Worm (Caenorhabditis elegans) whole organism, L4 larva: Measurements from ENCODE around the gene ugt-60.

Source experiments
- D1046.2 ChIP-seq: fragments of 200-800 bp; sonication (Bioruptor generic); IDR thresholded peaks from 2 replicates; pipeline ENCODE4 v1.3.6; 2022; ENCODE audit warnings: missing genetic modification characterization, missing compliant biosample characterization
- T26A8.4 ChIP-seq: fragments of 200-800 bp; sonication (Bioruptor generic); IDR thresholded peaks from 2 replicates; pipeline ENCODE4 v1.3.6; 2022; ENCODE audit warnings: missing genetic modification characterization, missing compliant biosample characterization
- Y105C5A.15 ChIP-seq: fragments of 200-800 bp; sonication (Bioruptor generic); IDR thresholded peaks from 2 replicates; pipeline ENCODE4 v1.3.6; 2022; ENCODE audit warnings: missing genetic modification characterization, missing compliant biosample characterization
- Y5F2A.4 ChIP-seq: fragments of 200-800 bp; sonication (Bioruptor generic); optimal IDR thresholded peaks from 2 replicates; lab custom pipeline; 2018; ENCODE audit warnings: mild to moderate bottlenecking, missing genetic modification characterization, missing compliant biosample characterization
- Y75B8A.6 ChIP-seq: fragments of 200-800 bp; sonication (Bioruptor generic); IDR thresholded peaks from 2 replicates; pipeline ENCODE4 v1.3.6; 2022; ENCODE audit warnings: missing genetic modification reagents, missing genetic modification characterization, missing compliant biosample characterization
- aha-1 ChIP-seq: fragments of 150-350 bp; peaks from one replicate; lab custom pipeline; 2014; ENCODE audit warnings: missing biosample characterization, missing genetic modification characterization
- aly-2 ChIP-seq: sonication (generic microtip); optimal IDR thresholded peaks from 2 replicates; lab custom pipeline; 2018; ENCODE audit warnings: missing biosample characterization, missing genetic modification characterization
- ceh-32 ChIP-seq: sonication (generic microtip); optimal IDR thresholded peaks from 2 replicates; lab custom pipeline; 2016; ENCODE audit warnings: mild to moderate bottlenecking, missing genetic modification characterization, missing compliant biosample characterization; ENCODE audit not compliant: poor library complexity
- ceh-44 ChIP-seq: fragments of 200-800 bp; sonication (Bioruptor generic); IDR thresholded peaks from 2 replicates; pipeline ENCODE4 v1.3.6; 2022; ENCODE audit warnings: missing genetic modification reagents, missing genetic modification characterization, missing compliant biosample characterization
- cey-2 ChIP-seq: sonication (generic microtip); optimal IDR thresholded peaks from 3 replicates; lab custom pipeline; 2017; ENCODE audit warnings: missing genetic modification characterization, mild to moderate bottlenecking, missing compliant biosample characterization, antibody characterized with exemption, borderline replicate concordance; ENCODE audit not compliant: insufficient read depth
- dmd-6 ChIP-seq: fragments of 200-800 bp; sonication (Bioruptor generic); IDR thresholded peaks from 2 replicates; pipeline ENCODE4 v1.3.6; 2022; ENCODE audit warnings: missing genetic modification reagents, missing genetic modification characterization, missing compliant biosample characterization
- dmd-8 ChIP-seq: fragments of 200-800 bp; sonication (Bioruptor generic); IDR thresholded peaks from 2 replicates; pipeline ENCODE4 v1.3.6; 2022; ENCODE audit warnings: missing genetic modification characterization, missing compliant biosample characterization
- dmd-9 ChIP-seq: fragments of 200-800 bp; sonication (Bioruptor generic); IDR thresholded peaks from 2 replicates; pipeline ENCODE4 v1.3.6; 2022; ENCODE audit warnings: missing genetic modification reagents, missing genetic modification characterization, missing compliant biosample characterization
- egl-27 ChIP-seq: sonication (generic microtip); optimal IDR thresholded peaks from 3 replicates; lab custom pipeline; 2017; ENCODE audit warnings: missing biosample characterization, missing genetic modification reagents, missing genetic modification characterization
- fkh-10 ChIP-seq: fragments of 150-350 bp; optimal IDR thresholded peaks from 2 replicates; lab custom pipeline; 2014; ENCODE audit warnings: missing biosample characterization, missing genetic modification reagents, missing genetic modification characterization
- fos-1 ChIP-seq: fragments of 150-350 bp; optimal IDR thresholded peaks from 2 replicates; lab custom pipeline; 2014; ENCODE audit warnings: missing biosample characterization, missing genetic modification characterization
- hif-1 ChIP-seq, 2 experiments: sonication (generic microtip); optimal IDR thresholded peaks; 2 replicates each; lab custom pipeline; 2016 to 2017; ENCODE audit warnings: missing compliant biosample characterization in 2 of 2, missing genetic modification characterization in 2 of 2, missing genetic modification reagents in 2 of 2, missing genotype in 2 of 2, mild to moderate bottlenecking in 1 of 2
- hlh-11 ChIP-seq: fragments of 200-800 bp; sonication (Bioruptor generic); optimal IDR thresholded peaks from 2 replicates; lab custom pipeline; 2018; ENCODE audit warnings: mild to moderate bottlenecking, missing genetic modification characterization, missing compliant biosample characterization
- hlh-30 ChIP-seq: sonication (generic microtip); optimal IDR thresholded peaks from 2 replicates; lab custom pipeline; 2017; ENCODE audit warnings: antibody characterized with exemption, mild to moderate bottlenecking, missing genetic modification characterization, missing compliant biosample characterization; ENCODE audit not compliant: insufficient read depth
- lim-7 ChIP-seq: fragments of 200-800 bp; sonication (Bioruptor generic); IDR thresholded peaks from 2 replicates; pipeline ENCODE4 v1.3.6; 2022; ENCODE audit warnings: missing genetic modification characterization, missing compliant biosample characterization
- lin-38 ChIP-seq: fragments of 200-800 bp; sonication (Bioruptor generic); IDR thresholded peaks from 2 replicates; pipeline ENCODE4 v1.3.6; 2022; ENCODE audit warnings: missing genetic modification reagents, missing genetic modification characterization, missing compliant biosample characterization
- lin-39 ChIP-seq: fragments of 150-350 bp; optimal IDR thresholded peaks from 2 replicates; lab custom pipeline; 2014; ENCODE audit warnings: missing biosample characterization, missing genetic modification reagents, missing genetic modification characterization
- lir-3 ChIP-seq: sonication (generic microtip); optimal IDR thresholded peaks from 2 replicates; lab custom pipeline; 2016; ENCODE audit warnings: mild to moderate bottlenecking, missing genetic modification characterization, missing compliant biosample characterization
- madf-5 ChIP-seq, 2 experiments: fragments of 200-800 bp; sonication (Bioruptor generic); IDR thresholded peaks; 2 replicates each; pipeline ENCODE4 v1.3.6; 2022; ENCODE audit warnings: missing compliant biosample characterization in 2 of 2, missing genetic modification characterization in 2 of 2
- madf-9 ChIP-seq: fragments of 200-800 bp; sonication (Bioruptor generic); conservative IDR thresholded peaks from 2 replicates; pipeline ENCODE4 v1.3.6; 2022; ENCODE audit warnings: missing genetic modification reagents, missing genetic modification characterization, missing compliant biosample characterization
- mdl-1 ChIP-seq, 2 experiments: fragments of 150-350 bp in 1 of 2; sonication (generic microtip) in 1 of 2; optimal IDR thresholded peaks; 2 replicates each; lab custom pipeline; 2014 to 2017; ENCODE audit warnings: missing biosample characterization in 2 of 2, missing genetic modification characterization in 2 of 2
- mdt-29 ChIP-seq: fragments of 200-800 bp; sonication (Bioruptor generic); IDR thresholded peaks from 2 replicates; pipeline ENCODE4 v1.3.6; 2022; ENCODE audit warnings: missing genetic modification reagents, missing genetic modification characterization, missing compliant biosample characterization
- mep-1 ChIP-seq: fragments of 150-350 bp; sonication (generic microtip); optimal IDR thresholded peaks from 3 replicates; lab custom pipeline; 2014; ENCODE audit warnings: missing biosample characterization, missing genetic modification characterization
- mes-2 ChIP-seq: sonication (generic microtip); optimal IDR thresholded peaks from 2 replicates; lab custom pipeline; 2016; ENCODE audit warnings: missing genotype, mild to moderate bottlenecking, missing genetic modification characterization, missing compliant biosample characterization; ENCODE audit not compliant: poor library complexity, severe bottlenecking
- mxl-2 ChIP-seq: fragments of 200-800 bp; sonication (Bioruptor generic); conservative IDR thresholded peaks from 2 replicates; pipeline ENCODE4 v1.3.6; 2022; ENCODE audit warnings: missing genetic modification reagents, missing genetic modification characterization, missing compliant biosample characterization
- mxl-3 ChIP-seq: fragments of 200-800 bp; sonication (Bioruptor generic); optimal IDR thresholded peaks from 2 replicates; lab custom pipeline; 2018; ENCODE audit warnings: mild to moderate bottlenecking, missing genetic modification characterization, missing compliant biosample characterization
- nhr-10 ChIP-seq: fragments of 150-350 bp; optimal IDR thresholded peaks from 2 replicates; lab custom pipeline; 2014; ENCODE audit warnings: missing biosample characterization, missing genetic modification characterization
- nhr-102 ChIP-seq: sonication (generic microtip); optimal IDR thresholded peaks from 2 replicates; lab custom pipeline; 2016; ENCODE audit warnings: mild to moderate bottlenecking, missing genetic modification characterization, moderate library complexity, missing compliant biosample characterization
- nhr-111 ChIP-seq: fragments of 200-800 bp; sonication (Bioruptor generic); optimal IDR thresholded peaks from 2 replicates; lab custom pipeline; 2018; ENCODE audit warnings: mild to moderate bottlenecking, missing genetic modification characterization, missing compliant biosample characterization
- nhr-237 ChIP-seq: sonication (generic microtip); optimal IDR thresholded peaks from 2 replicates; lab custom pipeline; 2017; ENCODE audit warnings: missing biosample characterization, missing genetic modification characterization
- nhr-28 ChIP-seq: fragments of 150-350 bp; optimal IDR thresholded peaks from 2 replicates; lab custom pipeline; 2014; ENCODE audit warnings: missing biosample characterization, missing genetic modification characterization
- nhr-41 ChIP-seq: fragments of 200-800 bp; sonication (Bioruptor generic); IDR thresholded peaks from 2 replicates; pipeline ENCODE4 v1.3.6; 2022; ENCODE audit warnings: missing genetic modification reagents, missing genetic modification characterization, missing compliant biosample characterization
- nhr-48 ChIP-seq: sonication (generic microtip); optimal IDR thresholded peaks from 2 replicates; lab custom pipeline; 2016; ENCODE audit warnings: mild to moderate bottlenecking, missing genetic modification characterization, missing compliant biosample characterization
- nhr-76 ChIP-seq: fragments of 150-350 bp; optimal IDR thresholded peaks from 2 replicates; lab custom pipeline; 2014; ENCODE audit warnings: missing biosample characterization, missing genetic modification characterization
- pha-4 ChIP-seq, 2 experiments: fragments of 150-350 bp in 1 of 2; fragments of 200-800 bp in 1 of 2; sonication (Bioruptor generic) in 1 of 2; IDR thresholded peaks in 1 of 2; optimal IDR thresholded peaks in 1 of 2; 2 replicates each; pipeline versions ENCODE4 v1.3.6 to Lab custom; 2014 to 2022; ENCODE audit warnings: missing genetic modification characterization in 2 of 2, missing genetic modification reagents in 2 of 2, missing biosample characterization in 1 of 2, missing compliant biosample characterization in 1 of 2
- php-3 ChIP-seq: fragments of 200-800 bp; sonication (Bioruptor generic); IDR thresholded peaks from 2 replicates; pipeline ENCODE4 v1.3.6; 2022; ENCODE audit warnings: missing genetic modification reagents, missing genetic modification characterization, missing compliant biosample characterization
- pqm-1 ChIP-seq: sonication (generic microtip); optimal IDR thresholded peaks from 2 replicates; lab custom pipeline; 2017; ENCODE audit warnings: missing biosample characterization, missing genetic modification characterization
- snpc-1.2 ChIP-seq: fragments of 200-800 bp; sonication (Bioruptor generic); IDR thresholded peaks from 2 replicates; pipeline ENCODE4 v1.3.6; 2022; ENCODE audit warnings: missing genetic modification reagents, missing genetic modification characterization, missing compliant biosample characterization
- spr-1 ChIP-seq: sonication (generic microtip); optimal IDR thresholded peaks from 2 replicates; lab custom pipeline; 2016; ENCODE audit warnings: mild to moderate bottlenecking, missing genetic modification characterization, missing compliant biosample characterization
- tra-1 ChIP-seq: fragments of 200-800 bp; sonication (Bioruptor generic); IDR thresholded peaks from 2 replicates; pipeline ENCODE4 v1.3.6; 2022; ENCODE audit warnings: missing genetic modification reagents, missing genetic modification characterization, missing compliant biosample characterization
- unc-62 ChIP-seq, 3 experiments: fragments of 150-350 bp in 1 of 3; sonication (generic microtip); optimal IDR thresholded peaks in 2 of 3; peaks in 1 of 3; 1 replicate in 1 of 3; 2 replicates in 2 of 3; lab custom pipeline; 2014 to 2017; ENCODE audit warnings: missing biosample characterization in 3 of 3, missing genetic modification characterization in 3 of 3, missing genetic modification reagents in 3 of 3, missing genotype in 1 of 3
- zfp-2 ChIP-seq: sonication (generic microtip); optimal IDR thresholded peaks from 2 replicates; lab custom pipeline; 2016; ENCODE audit warnings: mild to moderate bottlenecking, missing genetic modification characterization, missing compliant biosample characterization
- ztf-11 ChIP-seq: fragments of 150-350 bp; optimal IDR thresholded peaks from 2 replicates; lab custom pipeline; 2014; ENCODE audit warnings: missing biosample characterization, missing genetic modification characterization
- ztf-7 ChIP-seq: fragments of 150-350 bp; optimal IDR thresholded peaks from 2 replicates; lab custom pipeline; 2014; ENCODE audit warnings: missing biosample characterization, missing genetic modification characterization

The ugt-60 gene

ce11 chrIII:9698635-9699396 is 20.0 kb upstream of the ugt-60 start (continued):
- TF ChIP-seq nhr-111 (GFP tag; lab: Kevin White, UChicago) (no peak), Y5F2A.4 (GFP tag; lab: Kevin White, UChicago) (no peak), Y105C5A.15 (GFP tag; lab: Robert Waterston, UW) (no peak), snpc-1.2 (GFP tag; lab: Robert Waterston, UW) (no peak), cey-2 (tag; lab: Kevin White, UChicago) (no peak), aly-2 (no peak), madf-9 (GFP tag; lab: Robert Waterston, UW) (no peak), mes-2 (peak; percentile 41), T26A8.4 (no peak), pha-4 (GFP tag; IDR thresholded peaks at IDR 0.05; lab: Robert Waterston, UW) (no peak), pha-4 (tag; optimal IDR thresholded peaks at IDR 0.05; lab: Kevin White, UChicago) (no peak), mdl-1 (tag; optimal IDR thresholded peaks at IDR 0.05; lab: Kevin White, UChicago) (peak; percentile 17 to 78), ztf-11 (tag; lab: Kevin White, UChicago) (no peak), lim-7 (no peak), tra-1 (GFP tag; lab: Robert Waterston, UW) (0 out of 2 replicates have a peak, but pooled peaks have one; percentile 40), unc-62 (GFP tag; optimal IDR thresholded peaks at IDR 0.05 in 1 of 2; lab: Kevin White, UChicago) (peak in 1 of 2 experiments; percentile 84), unc-62 (tag; optimal IDR thresholded peaks at IDR 0.05; lab: Kevin White, UChicago) (no peak), fkh-10 (no peak), php-3 (no peak), nhr-76 (tag; lab: Kevin White, UChicago) (no peak), fos-1 (tag; lab: Kevin White, UChicago) (no peak), nhr-237 (tag; lab: Kevin White, UChicago) (no peak), lin-38 (GFP tag; lab: Robert Waterston, UW) (no peak), mxl-2 (GFP tag; lab: Robert Waterston, UW) (no peak), pqm-1 (tag; lab: Kevin White, UChicago) (no peak), mdt-29 (no peak), D1046.2 (GFP tag; lab: Robert Waterston, UW) (no peak), mep-1 (peak; percentile 34), hlh-11 (tag; lab: Kevin White, UChicago) (peak; percentile 58), zfp-2 (tag; lab: Kevin White, UChicago) (no peak), mxl-3 (GFP tag; lab: Kevin White, UChicago) (peak; percentile 77), lin-39 (tag; lab: Kevin White, UChicago) (no peak), spr-1 (tag; lab: Kevin White, UChicago) (no peak), nhr-41 (GFP tag; lab: Robert Waterston, UW) (no peak), hlh-30 (tag; lab: Kevin White, UChicago) (peak; percentile 65), Y75B8A.6 (GFP tag; lab: Robert Waterston, UW) (no peak), lir-3 (tag; lab: Kevin White, UChicago) (no peak), hif-1 (tag; optimal IDR thresholded peaks at IDR 0.05; lab: Kevin White, UChicago) (no peak), madf-5 (GFP tag; IDR thresholded peaks at IDR 0.05; lab: Robert Waterston, UW) (no peak), aha-1 (tag; lab: Kevin White, UChicago) (peak; percentile 80), ceh-32 (tag; lab: Kevin White, UChicago) (no peak), dmd-9 (GFP tag; lab: Robert Waterston, UW) (no peak), nhr-28 (tag; lab: Kevin White, UChicago) (peak; percentile 52), nhr-10 (tag; lab: Kevin White, UChicago) (no peak), dmd-6 (GFP tag; lab: Robert Waterston, UW) (peak; percentile 37), egl-27 (tag; lab: Kevin White, UChicago) (no peak), ceh-44 (GFP tag; lab: Robert Waterston, UW) (no peak), ztf-7 (no peak), dmd-8 (no peak), nhr-102 (tag; lab: Kevin White, UChicago) (no peak), nhr-48 (no peak)
